Fruit fly (Drosophila melanogaster): Measurements from ENCODE around the gene CG32795.
A peak's percentile ranks its signal among the peaks of the same experiment; 100 is the strongest.

CG32795 gene

DNA sequence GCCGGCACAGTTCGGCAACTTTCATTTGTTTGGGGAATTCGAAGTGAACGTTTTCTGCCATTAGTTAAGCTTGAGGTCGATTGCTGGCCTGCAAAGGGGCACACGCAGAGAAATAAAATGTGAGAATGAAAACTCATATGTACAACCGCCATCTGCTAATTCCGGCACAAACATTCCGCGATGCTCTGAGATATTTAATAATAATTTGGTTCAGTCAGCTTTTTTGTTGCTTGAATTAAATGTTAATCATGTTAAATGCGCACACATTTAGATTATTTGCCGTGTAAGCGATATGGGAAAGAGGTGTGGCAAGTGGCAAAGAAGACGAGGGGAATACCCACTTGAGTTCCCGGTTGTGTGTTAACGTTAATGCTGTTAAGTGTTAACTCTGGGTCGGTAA lies 33.0 kb downstream of the CG32795 start (continued):
- TF ChIP-seq ems (GFP tag; optimal IDR thresholded peaks at IDR 0.05) (no peak), Gug (GFP tag; IDR thresholded peaks at IDR 0.05) (no peak), cad (GFP tag; optimal IDR thresholded peaks at IDR 0.05) (no peak), NfI (GFP tag; optimal IDR thresholded peaks at IDR 0.05) (no peak), CG11695 (GFP tag; IDR thresholded peaks at IDR 0.05) (no peak), mirr (GFP tag; optimal IDR thresholded peaks at IDR 0.05) (no peak), dpn (GFP tag; optimal IDR thresholded peaks at IDR 0.05) (peak in 1 of 2 experiments; percentile 6), CG3281 (GFP tag; optimal IDR thresholded peaks at IDR 0.05) (no peak), CG2116 (GFP tag; optimal IDR thresholded peaks at IDR 0.05) (no peak), zfh1 (GFP tag; IDR thresholded peaks at IDR 0.05) (0 out of 3 replicates have a peak, but pooled peaks have one; percentile 42), CG34376 (GFP tag; optimal IDR thresholded peaks at IDR 0.05) (no peak), phol (tag; optimal IDR thresholded peaks at IDR 0.05) (peak; percentile 29), wek (GFP tag; optimal IDR thresholded peaks at IDR 0.05) (no peak), tup (GFP tag; optimal IDR thresholded peaks at IDR 0.05) (no peak), Hey (tag; optimal IDR thresholded peaks at IDR 0.05) (no peak), CG11696 (GFP tag; IDR thresholded peaks at IDR 0.05) (no peak), CG10462 (GFP tag; optimal IDR thresholded peaks at IDR 0.05) (no peak), Hand (GFP tag; optimal IDR thresholded peaks at IDR 0.05) (no peak), PHDP (tag; optimal IDR thresholded peaks at IDR 0.05) (peak; percentile 5), CG10565 (GFP tag; optimal IDR thresholded peaks at IDR 0.05) (no peak), CG8089 (GFP tag; optimal IDR thresholded peaks at IDR 0.05) (no peak), ewg (GFP tag; optimal IDR thresholded peaks at IDR 0.05) (peak; percentile 5), CG8478 (optimal IDR thresholded peaks at IDR 0.05) (no peak), maf-S (GFP tag; optimal IDR thresholded peaks at IDR 0.05) (no peak), Dfd (GFP tag; optimal IDR thresholded peaks at IDR 0.05) (no peak), CG34422 (GFP tag; IDR thresholded peaks at IDR 0.05) (no peak; the same call in 2 of the 3 replicates), vvl (GFP tag; IDR thresholded peaks at IDR 0.05) (peak; percentile 35), CG7963 (GFP tag; IDR thresholded peaks at IDR 0.05; ENCODE audit: partially characterized antibody) (no peak), scrt (GFP tag; optimal IDR thresholded peaks at IDR 0.05) (no peak), Hmr (GFP tag; optimal IDR thresholded peaks at IDR 0.05) (peak; percentile 4), CG10959 (GFP tag; IDR thresholded peaks at IDR 0.05) (no peak), inv (GFP tag; IDR thresholded peaks at IDR 0.05; ENCODE audit: partially characterized antibody) (no peak), Ada2b (GFP tag; IDR thresholded peaks at IDR 0.05) (peak; percentile 29; the same call in 1 of the 2 replicates), lbe (GFP tag; optimal IDR thresholded peaks at IDR 0.05) (no peak), vnd (GFP tag; IDR thresholded peaks at IDR 0.05; ENCODE audit: partially characterized antibody) (no peak), ranshi (GFP tag; IDR thresholded peaks at IDR 0.05) (no peak), CG14965 (GFP tag; optimal IDR thresholded peaks at IDR 0.05; ENCODE audit: borderline replicate concordance) (no peak), CG17802 (tag; optimal IDR thresholded peaks at IDR 0.05) (peak; percentile 1), CG18262 (tag; optimal IDR thresholded peaks at IDR 0.05) (no peak), CG6254 (GFP tag; optimal IDR thresholded peaks at IDR 0.05) (no peak), CG17829 (tag; optimal IDR thresholded peaks at IDR 0.05) (peak; percentile 11), CG1024 (GFP tag; IDR thresholded peaks at IDR 0.05) (no peak), HLH54F (GFP tag; optimal IDR thresholded peaks at IDR 0.05) (no peak), Mes4 (GFP tag; optimal IDR thresholded peaks at IDR 0.05) (no peak), Atf6 (GFP tag; IDR thresholded peaks at IDR 0.05) (no peak), CG11560 (tag; IDR thresholded peaks at IDR 0.05) (no peak), eve (GFP tag; optimal IDR thresholded peaks at IDR 0.05) (no peak), CG15601 (tag; optimal IDR thresholded peaks at IDR 0.05) (no peak), CG9215 (GFP tag; IDR thresholded peaks at IDR 0.05) (no peak), pnt (GFP tag; optimal IDR thresholded peaks at IDR 0.05) (no peak), BtbVII (GFP tag; optimal IDR thresholded peaks at IDR 0.05) (no peak), crol (GFP tag; IDR thresholded peaks at IDR 0.05) (no peak)

All from whole organism, embryonic.